Worm (Caenorhabditis elegans) whole organism, L1 larva: ENCODE data around the gene vps-39.

Source experiments
- C04F5.9 ChIP-seq: sonication (generic microtip); optimal IDR thresholded peaks from 2 replicates; lab custom pipeline; 2016; ENCODE audit warnings: missing genetic modification characterization, missing compliant biosample characterization
- F16B12.6 ChIP-seq: fragments of 150-350 bp; optimal IDR thresholded peaks from 2 replicates; lab custom pipeline; 2014; ENCODE audit warnings: missing biosample characterization, missing genetic modification characterization
- alr-1 ChIP-seq: fragments of 200-800 bp; sonication (Bioruptor generic); optimal IDR thresholded peaks from 2 replicates; lab custom pipeline; 2018; ENCODE audit warnings: borderline replicate concordance, mild to moderate bottlenecking, missing genetic modification characterization, missing compliant biosample characterization
- aly-2 ChIP-seq: fragments of 150-350 bp; optimal IDR thresholded peaks from 2 replicates; lab custom pipeline; 2014; ENCODE audit warnings: missing biosample characterization, missing genetic modification characterization
- blmp-1 ChIP-seq: fragments of 150-350 bp; optimal IDR thresholded peaks from 2 replicates; lab custom pipeline; 2014; ENCODE audit warnings: missing biosample characterization, missing genetic modification characterization
- ceh-8 ChIP-seq: fragments of 200-800 bp; sonication (Bioruptor generic); optimal IDR thresholded peaks from 2 replicates; lab custom pipeline; 2018; ENCODE audit warnings: mild to moderate bottlenecking, missing genetic modification characterization, moderate library complexity, missing compliant biosample characterization
- ceh-82 ChIP-seq, 3 experiments: fragments of 150-350 bp in 1 of 3; sonication (generic microtip) in 2 of 3; optimal IDR thresholded peaks; 2 replicates each; lab custom pipeline; 2014 to 2017; ENCODE audit warnings: missing biosample characterization in 3 of 3, missing genetic modification characterization in 3 of 3
- dsc-1 ChIP-seq: sonication (generic microtip); optimal IDR thresholded peaks from 2 replicates; lab custom pipeline; 2016; ENCODE audit warnings: mild to moderate bottlenecking, missing genetic modification characterization, missing compliant biosample characterization
- efl-1 ChIP-seq, 4 experiments: fragments of 150-350 bp; optimal IDR thresholded peaks in 3 of 4; peaks in 1 of 4; 1 replicate in 1 of 4; 2 replicates in 3 of 4; lab custom pipeline; 2014; ENCODE audit warnings: missing biosample characterization in 2 of 4, missing genetic modification characterization in 2 of 4, missing genetic modification reagents in 2 of 4
- efl-3 ChIP-seq: fragments of 200-800 bp; sonication (Bioruptor generic); optimal IDR thresholded peaks from 2 replicates; lab custom pipeline; 2018; ENCODE audit warnings: mild to moderate bottlenecking, missing genetic modification characterization, missing compliant biosample characterization
- egl-13 ChIP-seq: sonication (generic microtip); optimal IDR thresholded peaks from 2 replicates; lab custom pipeline; 2016; ENCODE audit warnings: missing genotype, missing genetic modification reagents, missing genetic modification characterization, missing compliant biosample characterization
- egl-27 ChIP-seq, 2 experiments: fragments of 150-350 bp in 1 of 2; sonication (generic microtip); optimal IDR thresholded peaks; 3 replicates each; lab custom pipeline; 2017 to 2018; ENCODE audit warnings: missing biosample characterization in 2 of 2, missing genetic modification characterization in 2 of 2, missing genetic modification reagents in 2 of 2
- elt-2 ChIP-seq: sonication (generic microtip); optimal IDR thresholded peaks from 2 replicates; lab custom pipeline; 2016; ENCODE audit warnings: missing genetic modification characterization, mild to moderate bottlenecking, inconsistent platforms, missing compliant biosample characterization, missing genetic modification reagents
- ets-5 ChIP-seq: fragments of 200-800 bp; sonication (Bioruptor generic); IDR thresholded peaks from 2 replicates; pipeline ENCODE4 v1.3.6; 2022; ENCODE audit warnings: missing genetic modification characterization, missing compliant biosample characterization
- fkh-8 ChIP-seq: sonication (generic microtip); optimal IDR thresholded peaks from 2 replicates; lab custom pipeline; 2016; ENCODE audit warnings: mild to moderate bottlenecking, missing genetic modification characterization, missing compliant biosample characterization
- hpl-2 ChIP-seq: fragments of 150-350 bp; optimal IDR thresholded peaks from 2 replicates; lab custom pipeline; 2014; ENCODE audit warnings: missing biosample characterization, missing genetic modification reagents, missing genetic modification characterization
- isw-1 ChIP-seq: fragments of 200-800 bp; sonication (Bioruptor generic); IDR thresholded peaks from 2 replicates; pipeline ENCODE4 v1.3.6; 2022; ENCODE audit warnings: missing genetic modification characterization, missing compliant biosample characterization
- lin-13 ChIP-seq: fragments of 150-350 bp; optimal IDR thresholded peaks from 2 replicates; lab custom pipeline; 2014; ENCODE audit warnings: missing biosample characterization, missing genetic modification reagents, missing genetic modification characterization
- lin-14 ChIP-seq: fragments of 200-800 bp; sonication (Bioruptor generic); optimal IDR thresholded peaks from 2 replicates; lab custom pipeline; 2018; ENCODE audit warnings: mild to moderate bottlenecking, missing genetic modification characterization, moderate library complexity, missing compliant biosample characterization
- lin-15B ChIP-seq: fragments of 150-350 bp; sonication (generic microtip); optimal IDR thresholded peaks from 3 replicates; lab custom pipeline; 2014; ENCODE audit warnings: missing biosample characterization, missing genetic modification characterization
- lin-35 ChIP-seq, 2 experiments: fragments of 150-350 bp; optimal IDR thresholded peaks; 2 replicates each; lab custom pipeline; 2014; ENCODE audit warnings: missing biosample characterization in 2 of 2, missing genetic modification characterization in 2 of 2, missing genetic modification reagents in 2 of 2
- lsy-2 ChIP-seq, 2 experiments: fragments of 150-350 bp; optimal IDR thresholded peaks; 2 replicates each; lab custom pipeline; 2014; ENCODE audit warnings: missing biosample characterization in 2 of 2, missing genetic modification characterization in 2 of 2
- mab-9 ChIP-seq: fragments of 200-800 bp; sonication (Bioruptor generic); IDR thresholded peaks from 2 replicates; pipeline ENCODE4 v1.3.6; 2022; ENCODE audit warnings: missing genetic modification reagents, missing genetic modification characterization, missing compliant biosample characterization
- mep-1 ChIP-seq: fragments of 150-350 bp; optimal IDR thresholded peaks from 2 replicates; lab custom pipeline; 2014; ENCODE audit warnings: missing biosample characterization, missing genetic modification characterization
- nhr-11 ChIP-seq: fragments of 150-350 bp; optimal IDR thresholded peaks from 2 replicates; lab custom pipeline; 2014; ENCODE audit warnings: missing biosample characterization, missing genetic modification characterization
- nhr-20 ChIP-seq: sonication (generic microtip); optimal IDR thresholded peaks from 2 replicates; lab custom pipeline; 2016; ENCODE audit warnings: mild to moderate bottlenecking, missing genetic modification characterization, missing compliant biosample characterization
- nhr-47 ChIP-seq: sonication (generic microtip); optimal IDR thresholded peaks from 2 replicates; lab custom pipeline; 2016; ENCODE audit warnings: mild to moderate bottlenecking, missing genetic modification characterization, moderate library complexity, missing compliant biosample characterization
- nhr-71 ChIP-seq: sonication (generic microtip); optimal IDR thresholded peaks from 2 replicates; lab custom pipeline; 2016; ENCODE audit warnings: mild to moderate bottlenecking, missing genetic modification characterization, moderate library complexity, missing compliant biosample characterization
- nhr-76 ChIP-seq: sonication (generic microtip); optimal IDR thresholded peaks from 2 replicates; lab custom pipeline; 2017; ENCODE audit warnings: missing biosample characterization, missing genetic modification characterization
- nhr-77 ChIP-seq: fragments of 150-350 bp; optimal IDR thresholded peaks from 2 replicates; lab custom pipeline; 2014; ENCODE audit warnings: missing biosample characterization, missing genetic modification characterization
- nhr-90 ChIP-seq: sonication (generic microtip); optimal IDR thresholded peaks from 2 replicates; lab custom pipeline; 2016; ENCODE audit warnings: mild to moderate bottlenecking, missing genetic modification characterization, missing compliant biosample characterization; ENCODE audit not compliant: poor library complexity
- pax-3 ChIP-seq: fragments of 200-800 bp; sonication (Bioruptor generic); optimal IDR thresholded peaks from 2 replicates; lab custom pipeline; 2018; ENCODE audit warnings: mild to moderate bottlenecking, missing genetic modification characterization, moderate library complexity, missing compliant biosample characterization
- pqm-1 ChIP-seq: sonication (generic microtip); optimal IDR thresholded peaks from 3 replicates; lab custom pipeline; 2017; ENCODE audit warnings: missing biosample characterization, missing genetic modification characterization
- skn-1 ChIP-seq: fragments of 150-350 bp; optimal IDR thresholded peaks from 2 replicates; lab custom pipeline; 2014; ENCODE audit warnings: missing biosample characterization, missing genetic modification characterization
- snpc-4 ChIP-seq: fragments of 150-350 bp; optimal IDR thresholded peaks from 2 replicates; lab custom pipeline; 2014; ENCODE audit warnings: missing biosample characterization, missing genetic modification characterization
- snu-23 ChIP-seq: sonication (generic microtip); optimal IDR thresholded peaks from 2 replicates; lab custom pipeline; 2016; ENCODE audit warnings: missing genetic modification characterization, missing compliant biosample characterization
- sox-4 ChIP-seq: sonication (generic microtip); optimal IDR thresholded peaks from 2 replicates; lab custom pipeline; 2016; ENCODE audit warnings: missing genetic modification characterization, missing compliant biosample characterization
- swsn-7 ChIP-seq: sonication (generic microtip); optimal IDR thresholded peaks from 2 replicates; lab custom pipeline; 2016; ENCODE audit warnings: missing genetic modification characterization, missing compliant biosample characterization
- tbx-2 ChIP-seq: sonication (generic microtip); optimal IDR thresholded peaks from 2 replicates; lab custom pipeline; 2016; ENCODE audit warnings: missing genetic modification characterization, missing compliant biosample characterization
- unc-86 ChIP-seq: sonication (generic microtip); optimal IDR thresholded peaks from 2 replicates; lab custom pipeline; 2016; ENCODE audit warnings: missing genetic modification characterization, missing compliant biosample characterization

vps-39 gene

ce11 chrV:14012002-14012554 is 26.1 kb downstream of the vps-39 start, which contains the start of the genes ddx-17 and aip-1 (continued):
- TF ChIP-seq nhr-20 (peak; percentile 68), C04F5.9 (tag; lab: Kevin White, UChicago) (peak; percentile 18), lin-15B (tag; lab: Kevin White, UChicago) (peak; percentile 40), lsy-2 (tag; optimal IDR thresholded peaks at IDR 0.05; lab: Kevin White, UChicago) (peak; percentile 70 to 89), blmp-1 (tag; lab: Kevin White, UChicago) (peak; percentile 57), efl-1 (optimal IDR thresholded peaks at IDR 0.05; lab: Kevin White, UChicago) (peak; percentile 80 to 83), efl-1 (GFP tag; optimal IDR thresholded peaks at IDR 0.05 in 1 of 2; lab: Kevin White, UChicago) (peak; percentile 76 to 96), efl-3 (no peak), hpl-2 (GFP tag; lab: Kevin White, UChicago) (peak; percentile 37), dsc-1 (tag; lab: Kevin White, UChicago) (peak; percentile 55), nhr-11 (no peak), egl-13 (tag; lab: Kevin White, UChicago) (peak; percentile 70), F16B12.6 (peak; percentile 9), lin-14 (peak; percentile 83)
- TF ChIP-seq, all 84 proteins: peak for 47

ce11 chrV:14011427-14011826 is 26.8 kb downstream of the vps-39 start:
- 0 out of 2 replicates have a peak, but pooled peaks have one; percentile 77 for TF ChIP-seq ets-5 (GFP tag; lab: Robert Waterston, UW)
- TF ChIP-seq egl-13 (tag; lab: Kevin White, UChicago), result no peak
- no peak for TF ChIP-seq sox-4 (tag; lab: Kevin White, UChicago)
- TF ChIP-seq ceh-8 (GFP tag; lab: Kevin White, UChicago), result peak; percentile 39

ce11 chrV:14010021-14010420 is 28.2 kb downstream of the vps-39 start:
- TF ChIP-seq elt-2, result no peak
- TF ChIP-seq alr-1, result peak; percentile 97

ce11 chrV:14008353-14008859 is 29.8 kb downstream of the vps-39 start:
- TF ChIP-seq egl-27 (tag; optimal IDR thresholded peaks at IDR 0.05; lab: Kevin White, UChicago) (no peak), nhr-77 (tag; lab: Kevin White, UChicago) (peak; percentile 5), egl-13 (tag; lab: Kevin White, UChicago) (no peak), pqm-1 (tag; lab: Kevin White, UChicago) (no peak), lin-35 (GFP tag; optimal IDR thresholded peaks at IDR 0.05; lab: Kevin White, UChicago) (peak in 1 of 2 experiments; percentile 13), nhr-71 (tag; lab: Kevin White, UChicago) (peak; percentile 39), lin-14 (peak; percentile 42), nhr-20 (peak; percentile 33), snu-23 (GFP tag; lab: Kevin White, UChicago) (peak; percentile 30), nhr-76 (tag; lab: Kevin White, UChicago) (no peak), lsy-2 (tag; optimal IDR thresholded peaks at IDR 0.05; lab: Kevin White, UChicago) (peak; percentile 7 to 33), mab-9 (GFP tag; lab: Robert Waterston, UW) (peak; percentile 36; the same call in 1 of the 2 replicates), lin-13 (GFP tag; lab: Kevin White, UChicago) (peak; percentile 17), efl-1 (optimal IDR thresholded peaks at IDR 0.05; lab: Kevin White, UChicago) (peak; percentile 4 to 9), efl-1 (GFP tag; optimal IDR thresholded peaks at IDR 0.05 in 1 of 2; lab: Kevin White, UChicago) (peak in 1 of 2 experiments; percentile 54), nhr-90 (tag; lab: Kevin White, UChicago) (peak; percentile 20), mep-1 (tag; lab: Kevin White, UChicago) (peak; percentile 41), blmp-1 (tag; lab: Kevin White, UChicago) (peak; percentile 34), skn-1 (tag; lab: Kevin White, UChicago) (no peak)

- TF ChIP-seq elt-2, result no peak
- peak in 2 of 3 experiments; percentile 9 to 28 for TF ChIP-seq ceh-82 (tag; optimal IDR thresholded peaks at IDR 0.05; lab: Kevin White, UChicago)
- TF ChIP-seq lin-35 (GFP tag; optimal IDR thresholded peaks at IDR 0.05; lab: Kevin White, UChicago), result peak in 1 of 2 experiments; percentile 16
- peak; percentile 12 for TF ChIP-seq tbx-2 (tag; lab: Kevin White, UChicago)
- no peak for TF ChIP-seq pqm-1 (tag; lab: Kevin White, UChicago)
- peak; percentile 5 for TF ChIP-seq ceh-8 (GFP tag; lab: Kevin White, UChicago)
- TF ChIP-seq lsy-2 (tag; optimal IDR thresholded peaks at IDR 0.05; lab: Kevin White, UChicago), result peak in 1 of 2 experiments; percentile 37
- TF ChIP-seq fkh-8 (tag; lab: Kevin White, UChicago), result peak; percentile 42
- TF ChIP-seq pax-3, result peak; percentile 40
- peak in 1 of 2 experiments; percentile 10 for TF ChIP-seq efl-1 (optimal IDR thresholded peaks at IDR 0.05; lab: Kevin White, UChicago)
- no peak for TF ChIP-seq efl-1 (GFP tag; optimal IDR thresholded peaks at IDR 0.05 in 1 of 2; lab: Kevin White, UChicago)
- TF ChIP-seq snpc-4 (tag; lab: Kevin White, UChicago), result no peak
- TF ChIP-seq nhr-71 (tag; lab: Kevin White, UChicago), result peak; percentile 25
- TF ChIP-seq lin-14, result peak; percentile 63
- no peak for TF ChIP-seq swsn-7 (tag; lab: Kevin White, UChicago)
- TF ChIP-seq unc-86 (tag; lab: Kevin White, UChicago), result peak; percentile 28
- TF ChIP-seq nhr-47 (tag; lab: Kevin White, UChicago), result peak; percentile 27
- TF ChIP-seq isw-1, result 0 out of 2 replicates have a peak, but pooled peaks have one; percentile 2
- no peak for TF ChIP-seq aly-2
- no peak for TF ChIP-seq nhr-20
Observed at ce11 chrV:14006819-14007218, 31.4 kb downstream of the vps-39 start.
